Worm (Caenorhabditis elegans): ENCODE results near the gene fipr-19.

DNA sequence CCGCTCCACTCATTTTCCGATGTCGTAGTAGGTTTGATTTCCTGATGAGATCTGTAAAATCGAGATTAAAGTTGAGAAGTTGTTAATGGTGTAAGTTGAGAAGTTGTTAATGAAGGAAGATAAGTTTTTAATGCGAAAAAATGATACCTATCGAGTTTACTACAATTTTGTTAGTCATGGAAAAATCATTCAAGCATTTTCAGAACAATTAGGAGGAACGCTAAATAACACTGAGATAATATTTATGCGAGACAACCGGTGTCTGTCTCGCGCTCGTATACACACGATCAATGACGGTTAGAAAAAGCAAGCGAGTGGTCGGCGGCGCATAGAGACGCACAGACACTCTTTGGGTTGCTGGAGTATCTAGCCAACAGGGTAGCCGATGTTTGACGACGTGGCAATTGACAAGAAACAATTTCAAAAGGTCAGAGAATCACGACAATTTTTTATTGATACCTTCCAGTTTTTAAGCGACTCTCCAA is 39.1 kb upstream of the fipr-19 start, which contains the start of gene cgh-1:
- TF ChIP-seq che-1 (tag; optimal IDR thresholded peaks at IDR 0.05) = no peak
- TF ChIP-seq ceh-30 (tag; optimal IDR thresholded peaks at IDR 0.05) = no peak
- no peak for TF ChIP-seq lim-6 (tag; optimal IDR thresholded peaks at IDR 0.05)
- no peak for TF ChIP-seq elt-4 (tag; optimal IDR thresholded peaks at IDR 0.05)
- TF ChIP-seq ets-4 (tag; optimal IDR thresholded peaks at IDR 0.05) = no peak
- no peak for TF ChIP-seq nhr-11 (tag; optimal IDR thresholded peaks at IDR 0.05)
- TF ChIP-seq ceh-45 (GFP tag; IDR thresholded peaks at IDR 0.05) = no peak
- TF ChIP-seq elt-2 (tag; optimal IDR thresholded peaks at IDR 0.05) = no peak
- TF ChIP-seq fkh-10 (GFP tag; optimal IDR thresholded peaks at IDR 0.05) = no peak
- TF ChIP-seq pha-4 (tag; optimal IDR thresholded peaks at IDR 0.05) = no peak
- no peak for TF ChIP-seq ama-1 (optimal IDR thresholded peaks at IDR 0.05)
- no peak for TF ChIP-seq rnt-1 (tag; optimal IDR thresholded peaks at IDR 0.05)
- no peak for TF ChIP-seq ceh-18 (tag; optimal IDR thresholded peaks at IDR 0.05)
